Worm (Caenorhabditis elegans) whole organism, mixed stage, embryonic: ENCODE data around the gene hlh-30.

ENCODE experiments used
- blmp-1 ChIP-seq: fragments of 150-350 bp; optimal IDR thresholded peaks from 2 replicates; lab custom pipeline; 2014; ENCODE audit warnings: missing biosample characterization, missing genetic modification characterization
- ces-1 ChIP-seq: fragments of 150-350 bp; optimal IDR thresholded peaks from 2 replicates; lab custom pipeline; 2014; ENCODE audit warnings: missing biosample characterization, missing genetic modification reagents, missing genetic modification characterization
- nhr-237 ChIP-seq: fragments of 150-350 bp; optimal IDR thresholded peaks from 2 replicates; lab custom pipeline; 2014; ENCODE audit warnings: missing biosample characterization, missing genetic modification characterization
- snpc-4 ChIP-seq: fragments of 150-350 bp; optimal IDR thresholded peaks from 2 replicates; lab custom pipeline; 2014; ENCODE audit warnings: missing biosample characterization, missing genetic modification characterization
- sptf-1 ChIP-seq: sonication (generic microtip); optimal IDR thresholded peaks from 2 replicates; lab custom pipeline; 2017; ENCODE audit warnings: mild to moderate bottlenecking, missing genetic modification characterization, moderate library complexity, missing compliant biosample characterization

ce11 chrIV:4080846-4081245, 46.1 kb upstream of the hlh-30 start, which contains the start of the genes C35B1.9 and C35B1.3:
- TF ChIP-seq blmp-1 = no peak
- no peak for TF ChIP-seq nhr-237
- TF ChIP-seq ces-1 (GFP tag; lab: Kevin White, UChicago) = no peak
- TF ChIP-seq snpc-4 (tag; lab: Kevin White, UChicago) = no peak
- no peak for TF ChIP-seq sptf-1
